Worm (Caenorhabditis elegans) whole organism, early embryonic: ENCODE results near the gene T11F9.14.

Source experiments
- B0310.2 ChIP-seq: sonication (generic microtip); optimal IDR thresholded peaks from 2 replicates; lab custom pipeline; 2016; ENCODE audit warnings: mild to moderate bottlenecking, missing genetic modification characterization, missing compliant biosample characterization
- ceh-13 ChIP-seq: fragments of 200-800 bp; sonication (Bioruptor generic); optimal IDR thresholded peaks from 2 replicates; lab custom pipeline; 2018; ENCODE audit warnings: mild to moderate bottlenecking, missing genetic modification characterization, missing compliant biosample characterization
- flt-1 ChIP-seq: fragments of 200-800 bp; sonication (Bioruptor generic); IDR thresholded peaks from 2 replicates; pipeline ENCODE4 v1.3.6; 2022; ENCODE audit warnings: missing genetic modification characterization, missing compliant biosample characterization
- tbx-11 ChIP-seq: fragments of 200-800 bp; sonication (Bioruptor generic); IDR thresholded peaks from 2 replicates; pipeline ENCODE4 v1.3.6; 2022; ENCODE audit warnings: missing genetic modification characterization, missing compliant biosample characterization

ce11 chrV:11492456-11492855 lies 11.8 kb upstream of the T11F9.14 start, which contains the start of gene T11F9.21:
- TF ChIP-seq ceh-13, result no peak
- TF ChIP-seq tbx-11, result no peak
- TF ChIP-seq B0310.2 (tag; lab: Kevin White, UChicago), result no peak
- TF ChIP-seq flt-1 (GFP tag; lab: Robert Waterston, UW), result no peak
